Fruit fly (Drosophila melanogaster) whole organism, larva: ENCODE results near the gene CG15473.
A peak's percentile ranks its signal among the peaks of the same experiment; 100 is the strongest.

ENCODE experiments used
- noc ChIP-seq: fragments of 200-800 bp; sonication (Bioruptor generic); optimal IDR thresholded peaks from 3 replicates; lab custom pipeline; 2019; ENCODE audit warnings: missing biosample characterization, mild to moderate bottlenecking, missing genetic modification characterization, moderate library complexity

CG15473 gene

DNA sequence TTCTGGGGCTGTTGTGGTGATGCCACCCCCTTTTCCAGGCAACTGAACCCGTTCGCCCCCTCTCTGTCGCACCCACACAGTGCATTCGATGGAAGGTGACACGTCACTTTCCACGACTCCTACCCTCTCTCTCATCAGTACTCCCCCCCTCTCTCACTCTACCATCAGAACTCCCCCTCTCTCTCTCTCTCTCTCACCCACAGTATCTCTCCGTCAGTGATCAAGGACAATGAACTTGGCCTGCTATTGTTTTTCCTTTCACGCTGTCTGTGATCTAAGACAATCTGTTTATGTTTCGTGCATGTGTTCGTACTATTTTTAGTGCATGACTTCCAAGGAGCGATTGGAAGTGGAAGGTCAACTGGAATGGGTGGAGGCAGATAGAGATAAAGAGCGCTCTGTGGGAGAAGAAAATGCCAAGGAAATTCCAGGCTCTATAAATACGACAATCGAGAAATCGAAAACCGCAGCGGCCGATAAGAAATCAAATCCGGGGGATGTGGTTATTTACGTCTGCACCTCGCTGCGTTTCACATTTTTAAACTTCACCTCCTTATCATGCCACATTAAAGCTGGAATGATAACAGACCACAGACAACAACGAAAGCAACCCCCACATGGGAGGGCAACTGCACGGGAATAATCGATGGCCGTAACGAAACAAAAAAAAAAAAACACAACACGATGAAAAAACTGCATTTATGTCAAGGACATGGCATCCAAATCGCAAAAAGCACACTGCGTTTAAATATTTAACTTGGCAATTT is 24.0 kb upstream of the CG15473 start:
- no peak for TF ChIP-seq noc (tag; lab: Kevin White, UChicago)

- no peak for TF ChIP-seq noc (tag; lab: Kevin White, UChicago)
Observed at dm6 chrX:4677427-4677826, 23.1 kb upstream of the CG15473 start.

dm6 chrX:4675054-4675453 is 20.8 kb upstream of the CG15473 start:
- no peak for TF ChIP-seq noc (tag; lab: Kevin White, UChicago)

DNA sequence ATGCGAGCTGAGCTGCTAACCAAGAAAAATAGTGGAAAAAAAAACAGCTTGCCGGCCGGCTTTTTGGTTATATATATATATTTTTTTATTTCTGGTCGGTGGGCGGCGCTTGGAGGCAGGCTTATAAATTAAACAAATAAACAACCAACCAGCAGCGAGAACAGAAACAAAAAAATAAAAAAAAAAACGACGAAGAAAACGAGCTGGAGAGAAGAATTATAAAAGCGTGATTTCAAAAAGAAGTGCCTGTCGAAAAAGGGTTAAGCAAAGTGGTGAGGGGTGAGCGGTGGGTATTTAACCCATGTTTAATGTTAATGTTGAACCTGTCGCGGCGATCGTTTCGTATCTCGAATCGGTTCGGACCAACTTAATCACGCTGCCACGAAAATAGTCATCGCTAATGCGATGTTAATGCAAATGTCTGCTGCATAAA is 16.9 kb upstream of the CG15473 start:
- no peak for TF ChIP-seq noc (tag; lab: Kevin White, UChicago)

DNA sequence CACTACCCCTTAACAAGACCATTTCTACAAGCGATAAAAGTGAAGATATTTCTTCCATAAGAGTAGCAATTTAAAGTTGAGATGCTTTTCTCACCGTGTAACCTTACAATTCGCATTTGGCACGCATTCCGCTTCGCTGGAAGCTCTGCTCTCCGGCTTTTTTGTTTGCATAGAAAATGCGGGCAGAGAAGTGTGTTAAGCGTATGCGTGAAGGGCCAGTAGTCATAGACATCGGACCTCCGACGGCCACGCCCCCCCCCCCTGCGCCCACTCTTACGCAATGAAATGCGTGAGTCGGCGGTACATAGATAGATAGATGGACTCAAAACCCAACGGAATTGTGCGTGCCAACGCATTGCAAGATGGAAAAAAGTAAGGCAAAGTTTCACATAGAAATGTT is 15.1 kb upstream of the CG15473 start:
- no peak for TF ChIP-seq noc (tag; lab: Kevin White, UChicago)

DNA sequence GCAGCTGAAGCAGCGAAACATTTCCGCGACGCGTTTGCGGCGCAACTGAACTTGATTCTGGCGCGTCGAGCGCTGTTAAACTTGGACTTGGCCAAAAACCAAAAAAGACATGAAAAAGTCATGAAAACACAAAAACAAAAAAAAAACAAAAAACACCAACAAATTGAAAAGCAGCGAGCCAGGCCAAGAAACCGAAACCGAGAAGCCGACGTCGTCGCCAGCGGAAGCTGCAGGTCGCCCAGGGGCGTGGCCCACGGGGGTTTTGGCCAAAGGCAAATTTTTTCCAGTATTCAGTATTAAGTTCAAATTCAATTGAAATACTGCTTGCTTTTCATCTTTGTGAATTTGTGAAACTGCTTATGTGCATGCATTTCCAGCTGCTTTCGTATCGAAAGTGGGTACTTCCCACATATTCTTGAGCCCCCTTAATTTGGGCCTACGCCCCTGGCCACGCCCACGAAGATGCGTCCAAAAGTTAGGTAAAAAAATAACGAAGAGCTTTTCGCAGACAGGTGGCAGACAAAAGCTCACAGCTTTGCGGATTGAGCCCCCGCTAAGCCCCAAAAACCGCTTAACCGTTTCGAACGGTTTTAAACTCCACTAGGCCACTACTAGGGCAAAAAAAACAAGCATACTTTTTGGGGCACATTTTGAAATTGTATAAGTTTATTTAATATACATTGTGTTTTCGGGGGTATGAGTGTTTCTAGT is 12.5 kb upstream of the CG15473 start, which contains the start of gene CG3009:
CG3009 (minus strand) TSS at position 51 of the 711 bp plus-strand sequence.
- TF ChIP-seq noc (tag; lab: Kevin White, UChicago): peak; percentile 94

dm6 chrX:4664107-4664506 is 9.8 kb upstream of the CG15473 start:
- TF ChIP-seq noc (tag; lab: Kevin White, UChicago): no peak

DNA sequence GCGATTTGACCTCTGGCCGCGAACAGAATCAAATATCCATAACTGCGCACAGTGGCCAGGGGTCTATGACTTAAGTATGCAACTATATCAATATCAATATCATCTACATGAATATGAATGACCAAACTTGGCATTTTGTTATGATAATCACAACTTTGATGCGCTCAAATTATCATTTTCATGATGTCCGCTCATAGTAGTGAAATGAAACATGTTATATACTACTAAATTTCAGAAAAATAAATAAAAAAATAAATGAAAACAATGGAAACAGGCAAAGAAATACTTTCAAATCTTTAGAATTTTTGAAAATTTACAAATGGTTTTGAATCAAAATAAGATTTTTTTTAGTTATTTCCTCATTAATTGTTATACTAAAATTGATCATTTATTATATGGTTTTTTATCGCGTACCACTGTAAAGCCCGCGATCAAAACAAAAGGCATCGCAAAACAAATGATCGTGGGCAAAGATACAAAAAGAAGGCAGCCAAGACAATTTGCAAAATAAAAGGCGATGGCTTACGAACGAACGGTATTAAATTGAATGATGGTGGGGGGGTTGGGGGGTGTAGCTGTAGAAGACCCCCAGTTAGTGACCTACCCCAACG is 6.5 kb upstream of the CG15473 start:
- no peak for TF ChIP-seq noc (tag; lab: Kevin White, UChicago)

DNA sequence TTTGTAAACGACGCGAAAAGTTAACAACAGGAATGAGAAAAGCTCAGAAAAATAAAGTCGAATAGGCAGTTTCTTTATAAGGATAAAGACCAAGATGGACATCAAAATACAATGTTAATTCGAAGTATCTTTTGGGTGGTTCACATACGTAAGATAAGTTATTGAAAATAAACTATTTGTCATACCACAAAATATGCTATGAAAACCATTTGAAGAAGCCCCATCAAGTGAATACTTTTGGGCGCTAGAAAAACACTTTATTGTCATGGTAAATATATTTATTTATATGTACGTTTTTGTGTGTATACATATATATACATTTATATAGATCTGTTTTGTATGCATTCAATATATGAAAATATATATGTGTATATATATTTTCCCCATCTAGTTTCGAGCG is 3.6 kb upstream of the CG15473 start:
- TF ChIP-seq noc (tag; lab: Kevin White, UChicago): no peak

- no peak for TF ChIP-seq noc (tag; lab: Kevin White, UChicago)
Observed at dm6 chrX:4649751-4650150, 4.5 kb downstream of the CG15473 start, which contains the start of the genes Cbp80 and Torsin. Gene Cbp80, plus strand, starts transcription at chrX:4650015. Gene Torsin, minus strand, starts transcription at chrX:4650032.

DNA sequence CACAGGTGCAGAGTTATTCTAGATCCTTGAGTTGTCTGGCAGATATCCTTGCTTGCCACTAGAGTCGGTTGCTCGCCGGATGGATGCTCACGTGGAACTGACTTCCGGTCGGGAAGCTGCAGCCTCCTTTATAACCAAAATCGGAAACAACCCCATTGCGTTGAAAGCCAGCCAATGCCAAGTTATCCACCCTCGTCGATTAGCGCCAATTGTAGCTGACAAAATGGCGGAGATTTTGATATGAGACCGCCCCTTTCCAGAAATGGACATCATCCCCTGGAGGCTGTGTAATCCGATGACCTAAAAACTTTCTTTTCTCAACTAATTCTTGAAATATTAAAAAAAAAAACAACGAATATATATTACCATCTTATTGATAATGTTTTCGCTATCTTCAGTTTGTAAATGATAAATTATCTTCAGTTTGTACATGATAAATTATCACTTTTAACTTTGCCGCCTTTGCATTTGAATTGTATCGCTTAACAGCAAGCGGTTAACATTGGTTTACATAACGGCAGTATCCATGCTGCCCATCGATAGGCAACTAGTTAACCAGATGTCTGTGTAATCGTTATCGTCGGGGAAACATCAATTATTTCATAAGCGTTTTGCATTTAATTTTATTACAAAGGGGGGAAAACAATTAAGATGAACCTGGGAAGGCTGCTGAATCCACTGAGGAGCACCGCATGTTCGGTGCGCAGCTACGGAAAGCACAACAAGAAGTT is 6.8 kb downstream of the CG15473 start, which contains the start of the genes HLH4C and mRpL30:
HLH4C (minus strand) TSS at position 99 of the 731 bp plus-strand sequence.
mRpL30 (plus strand) TSS at position 556 of the 731 bp plus-strand sequence.
- TF ChIP-seq noc (tag; lab: Kevin White, UChicago): no peak

- TF ChIP-seq noc (tag; lab: Kevin White, UChicago): no peak
Observed at dm6 chrX:4644768-4645167, 9.5 kb downstream of the CG15473 start, which contains the start of gene CG3062. Gene CG3062, minus strand, starts transcription at chrX:4644868.

dm6 chrX:4643887-4644286 is 10.4 kb downstream of the CG15473 start, which contains the start of gene CG3081:
Gene CG3081, minus strand, starts transcription at chrX:4643987.
- no peak for TF ChIP-seq noc (tag; lab: Kevin White, UChicago)

DNA sequence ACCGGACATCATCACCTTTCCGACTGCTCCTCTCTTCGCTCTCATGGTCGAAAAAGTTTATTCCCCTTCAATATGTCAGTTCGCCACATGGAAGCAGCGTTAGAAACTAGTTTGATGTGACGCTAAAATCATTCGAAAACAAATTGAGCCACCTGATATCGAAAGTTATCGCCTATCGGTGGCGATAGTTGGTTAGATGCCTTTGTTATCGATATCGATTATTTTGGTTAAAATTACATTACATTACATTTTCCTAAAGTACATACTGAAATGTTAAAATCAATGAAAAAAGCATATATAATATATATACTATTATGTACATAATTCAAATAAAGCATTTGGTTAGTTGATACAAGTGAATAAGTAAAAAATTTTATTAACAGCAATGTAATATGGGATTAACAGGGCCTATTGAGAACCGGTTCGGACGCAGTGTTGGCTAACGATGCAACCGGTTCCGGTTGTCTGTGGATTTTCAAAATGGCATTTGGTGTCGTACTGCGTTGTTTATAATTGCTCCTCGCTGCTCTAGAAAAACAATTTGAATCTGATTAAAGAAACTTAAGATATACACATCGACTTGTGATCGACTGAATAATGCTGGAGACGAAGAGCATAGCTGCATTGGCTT is 18.3 kb downstream of the CG15473 start, which contains the start of the genes Alms1a and pon:
Alms1a (minus strand) TSS at position 149 of the 631 bp plus-strand sequence.
pon (plus strand) TSS at position 463 of the 631 bp plus-strand sequence.
- no peak for TF ChIP-seq noc (tag; lab: Kevin White, UChicago)
